Worm (Caenorhabditis elegans) whole organism, young adult: Measurements from ENCODE around the gene ZK354.9.
A peak's percentile ranks its signal among the peaks of the same experiment; 100 is the strongest.

Experiments used
- F10E7.11 ChIP-seq: sonication (generic microtip); optimal IDR thresholded peaks from 2 replicates; lab custom pipeline; 2017; ENCODE audit warnings: mild to moderate bottlenecking, missing genetic modification characterization, moderate library complexity, missing compliant biosample characterization
- F23B12.7 ChIP-seq: sonication (generic microtip); optimal IDR thresholded peaks from 2 replicates; lab custom pipeline; 2017; ENCODE audit warnings: missing genetic modification characterization, mild to moderate bottlenecking, missing compliant biosample characterization, antibody characterized with exemption, moderate library complexity; ENCODE audit not compliant: insufficient read depth
- F49E8.2 ChIP-seq: sonication (generic microtip); optimal IDR thresholded peaks from 3 replicates; lab custom pipeline; 2017; ENCODE audit warnings: missing genetic modification characterization, mild to moderate bottlenecking, missing compliant biosample characterization, antibody characterized with exemption, moderate library complexity; ENCODE audit not compliant: insufficient read depth
- F52B5.7 ChIP-seq: sonication (generic microtip); optimal IDR thresholded peaks from 2 replicates; lab custom pipeline; 2016; ENCODE audit warnings: mild to moderate bottlenecking, missing genetic modification characterization, missing compliant biosample characterization
- F57C9.4 ChIP-seq: sonication (generic microtip); optimal IDR thresholded peaks from 2 replicates; lab custom pipeline; 2017; ENCODE audit warnings: mild to moderate bottlenecking, missing genetic modification characterization, missing compliant biosample characterization
- K12H6.12 ChIP-seq: fragments of 200-800 bp; sonication (Bioruptor generic); optimal IDR thresholded peaks from 2 replicates; lab custom pipeline; 2018; ENCODE audit warnings: mild to moderate bottlenecking, missing genetic modification characterization, missing compliant biosample characterization
- T07F8.4 ChIP-seq: sonication (generic microtip); optimal IDR thresholded peaks from 2 replicates; lab custom pipeline; 2016; ENCODE audit warnings: mild to moderate bottlenecking, missing genetic modification characterization, moderate library complexity, missing compliant biosample characterization
- Y56A3A.18 ChIP-seq: fragments of 200-800 bp; sonication (Bioruptor generic); IDR thresholded peaks from 2 replicates; pipeline ENCODE4 v1.3.6; 2022; ENCODE audit warnings: missing genetic modification reagents, missing genetic modification characterization, missing compliant biosample characterization
- ZK185.1 ChIP-seq: sonication (generic microtip); optimal IDR thresholded peaks from 2 replicates; lab custom pipeline; 2016; ENCODE audit warnings: mild to moderate bottlenecking, missing genetic modification characterization, missing compliant biosample characterization; ENCODE audit not compliant: poor library complexity, severe bottlenecking
- ama-1 ChIP-seq, 3 experiments: fragments of 150-350 bp in 1 of 3; sonication (generic microtip) in 2 of 3; optimal IDR thresholded peaks; 2 replicates each; lab custom pipeline; 2014 to 2018; ENCODE audit warnings: missing biosample characterization in 2 of 3, missing genetic modification characterization in 2 of 3, missing genetic modification reagents in 2 of 3
- aptf-2 ChIP-seq: fragments of 200-800 bp; sonication (Bioruptor generic); conservative IDR thresholded peaks from 2 replicates; pipeline ENCODE4 v1.3.6; 2022; ENCODE audit warnings: missing genetic modification reagents, missing genetic modification characterization, missing compliant biosample characterization
- atf-7 ChIP-seq: sonication (generic microtip); optimal IDR thresholded peaks from 2 replicates; lab custom pipeline; 2017; ENCODE audit warnings: mild to moderate bottlenecking, missing genetic modification characterization, missing compliant biosample characterization
- attf-5 ChIP-seq: fragments of 200-800 bp; sonication (Bioruptor generic); optimal IDR thresholded peaks from 2 replicates; lab custom pipeline; 2018; ENCODE audit warnings: mild to moderate bottlenecking, missing genetic modification characterization, missing compliant biosample characterization
- bed-1 ChIP-seq: fragments of 200-800 bp; sonication (Bioruptor generic); IDR thresholded peaks from 2 replicates; pipeline ENCODE4 v1.3.6; 2022; ENCODE audit warnings: missing genetic modification reagents, missing genetic modification characterization, missing compliant biosample characterization
- cebp-1 ChIP-seq, 2 experiments: fragments of 200-800 bp in 1 of 2; sonication (Bioruptor generic) in 1 of 2; sonication (generic microtip) in 1 of 2; IDR thresholded peaks in 1 of 2; optimal IDR thresholded peaks in 1 of 2; 2 replicates each; pipeline versions ENCODE4 v1.3.6 to Lab custom; 2017 to 2022; ENCODE audit warnings: missing compliant biosample characterization in 2 of 2, missing genetic modification characterization in 2 of 2, mild to moderate bottlenecking in 1 of 2, missing genetic modification reagents in 1 of 2, moderate library complexity in 1 of 2
- ceh-58 ChIP-seq: fragments of 200-800 bp; sonication (Bioruptor generic); IDR thresholded peaks from 2 replicates; pipeline ENCODE4 v1.3.6; 2022; ENCODE audit warnings: missing genetic modification characterization, missing compliant biosample characterization
- dpl-1 ChIP-seq: fragments of 150-350 bp; optimal IDR thresholded peaks from 2 replicates; lab custom pipeline; 2014; ENCODE audit warnings: missing biosample characterization, missing genetic modification reagents, missing genetic modification characterization
- efl-1 ChIP-seq: fragments of 150-350 bp; optimal IDR thresholded peaks from 2 replicates; lab custom pipeline; 2014; ENCODE audit warnings: missing biosample characterization, missing genetic modification reagents, missing genetic modification characterization
- fkh-3 ChIP-seq: sonication (generic microtip); optimal IDR thresholded peaks from 2 replicates; lab custom pipeline; 2016; ENCODE audit warnings: mild to moderate bottlenecking, missing genetic modification characterization, missing compliant biosample characterization
- hlh-12 ChIP-seq: sonication (generic microtip); optimal IDR thresholded peaks from 2 replicates; lab custom pipeline; 2016; ENCODE audit warnings: missing genetic modification characterization, missing compliant biosample characterization
- hlh-26 ChIP-seq: fragments of 200-800 bp; sonication (Bioruptor generic); conservative IDR thresholded peaks from 2 replicates; pipeline ENCODE4 v1.3.6; 2022; ENCODE audit warnings: missing genetic modification reagents, missing genetic modification characterization, missing compliant biosample characterization
- hsf-1 ChIP-seq: fragments of 200-800 bp; sonication (Bioruptor generic); IDR thresholded peaks from 2 replicates; pipeline ENCODE4 v1.3.6; 2022; ENCODE audit warnings: missing genetic modification reagents, missing genetic modification characterization, missing compliant biosample characterization
- let-526 ChIP-seq: fragments of 200-800 bp; sonication (Bioruptor generic); IDR thresholded peaks from 2 replicates; pipeline ENCODE4 v1.3.6; 2022; ENCODE audit warnings: missing genetic modification reagents, missing genetic modification characterization, missing compliant biosample characterization
- lin-26 ChIP-seq: fragments of 200-800 bp; sonication (Bioruptor generic); IDR thresholded peaks from 2 replicates; pipeline ENCODE4 v1.3.6; 2022; ENCODE audit warnings: missing genetic modification reagents, missing genetic modification characterization, missing compliant biosample characterization
- lin-54 ChIP-seq: fragments of 200-800 bp; sonication (Bioruptor generic); optimal IDR thresholded peaks from 2 replicates; lab custom pipeline; 2018; ENCODE audit warnings: mild to moderate bottlenecking, missing genetic modification characterization, missing compliant biosample characterization
- lir-1 ChIP-seq: fragments of 200-800 bp; sonication (Bioruptor generic); conservative IDR thresholded peaks from 2 replicates; pipeline ENCODE4 v1.3.6; 2022; ENCODE audit warnings: missing genetic modification reagents, missing genetic modification characterization, missing compliant biosample characterization
- lsl-1 ChIP-seq: fragments of 200-800 bp; sonication (Bioruptor generic); optimal IDR thresholded peaks from 2 replicates; lab custom pipeline; 2018; ENCODE audit warnings: mild to moderate bottlenecking, missing genetic modification characterization, moderate library complexity, missing compliant biosample characterization
- madf-8 ChIP-seq: fragments of 200-800 bp; sonication (Bioruptor generic); conservative IDR thresholded peaks from 2 replicates; pipeline ENCODE4 v1.3.6; 2022; ENCODE audit warnings: missing genetic modification reagents, missing genetic modification characterization, missing compliant biosample characterization
- nfya-2 ChIP-seq: fragments of 200-800 bp; sonication (Bioruptor generic); IDR thresholded peaks from 2 replicates; pipeline ENCODE4 v1.3.6; 2022; ENCODE audit warnings: missing genetic modification reagents, missing genetic modification characterization, missing compliant biosample characterization
- nfyb-1 ChIP-seq: fragments of 200-800 bp; sonication (Bioruptor generic); IDR thresholded peaks from 2 replicates; pipeline ENCODE4 v1.3.6; 2022; ENCODE audit warnings: missing genetic modification reagents, missing genetic modification characterization, missing compliant biosample characterization
- pbrm-1 ChIP-seq: fragments of 200-800 bp; sonication (Bioruptor generic); IDR thresholded peaks from 2 replicates; pipeline ENCODE4 v1.3.6; 2022; ENCODE audit warnings: missing genetic modification reagents, missing genetic modification characterization, missing compliant biosample characterization
- pha-4 ChIP-seq: fragments of 150-350 bp; sonication (generic microtip); optimal IDR thresholded peaks from 2 replicates; lab custom pipeline; 2014; ENCODE audit warnings: missing biosample characterization, missing genetic modification reagents, missing genetic modification characterization
- rec-8 ChIP-seq, 2 experiments: sonication (generic microtip); optimal IDR thresholded peaks; 2 replicates each; lab custom pipeline; 2016; ENCODE audit warnings: mild to moderate bottlenecking in 2 of 2, missing genetic modification characterization in 2 of 2, missing genetic modification reagents in 2 of 2, missing genotype in 2 of 2, missing biosample characterization in 1 of 2, missing compliant biosample characterization in 1 of 2, moderate library complexity in 1 of 2
- snpc-1.3 ChIP-seq: sonication (generic microtip); optimal IDR thresholded peaks from 2 replicates; lab custom pipeline; 2017; ENCODE audit warnings: missing genetic modification characterization, mild to moderate bottlenecking, missing compliant biosample characterization, antibody characterized with exemption, moderate library complexity, missing genotype, missing genetic modification reagents; ENCODE audit not compliant: insufficient read depth
- snpc-4 ChIP-seq, 5 experiments: fragments of 150-350 bp in 1 of 5; sonication (generic microtip) in 4 of 5; optimal IDR thresholded peaks; 2 replicates each; lab custom pipeline; 2014 to 2018; ENCODE audit warnings: missing genetic modification characterization in 5 of 5, missing biosample characterization in 3 of 5, antibody characterized with exemption in 2 of 5, mild to moderate bottlenecking in 2 of 5, missing compliant biosample characterization in 2 of 5, missing genotype in 2 of 5, moderate library complexity in 2 of 5, missing genetic modification reagents in 1 of 5
- tbp1 ChIP-seq: fragments of 200-800 bp; sonication (Bioruptor generic); optimal IDR thresholded peaks from 2 replicates; lab custom pipeline; 2018; ENCODE audit warnings: mild to moderate bottlenecking, missing genetic modification characterization, missing compliant biosample characterization
- unc-130 ChIP-seq: sonication (generic microtip); optimal IDR thresholded peaks from 2 replicates; lab custom pipeline; 2016; ENCODE audit warnings: missing genetic modification reagents, missing genetic modification characterization, missing compliant biosample characterization
- ztf-22 ChIP-seq: fragments of 200-800 bp; sonication (Bioruptor generic); optimal IDR thresholded peaks from 2 replicates; lab custom pipeline; 2018; ENCODE audit warnings: mild to moderate bottlenecking, missing genetic modification characterization, moderate library complexity, missing compliant biosample characterization
- ztf-28 ChIP-seq: fragments of 200-800 bp; sonication (Bioruptor generic); IDR thresholded peaks from 2 replicates; pipeline ENCODE4 v1.3.6; 2022; ENCODE audit warnings: missing genetic modification reagents, missing genetic modification characterization, missing compliant biosample characterization

Gene ZK354.9

DNA sequence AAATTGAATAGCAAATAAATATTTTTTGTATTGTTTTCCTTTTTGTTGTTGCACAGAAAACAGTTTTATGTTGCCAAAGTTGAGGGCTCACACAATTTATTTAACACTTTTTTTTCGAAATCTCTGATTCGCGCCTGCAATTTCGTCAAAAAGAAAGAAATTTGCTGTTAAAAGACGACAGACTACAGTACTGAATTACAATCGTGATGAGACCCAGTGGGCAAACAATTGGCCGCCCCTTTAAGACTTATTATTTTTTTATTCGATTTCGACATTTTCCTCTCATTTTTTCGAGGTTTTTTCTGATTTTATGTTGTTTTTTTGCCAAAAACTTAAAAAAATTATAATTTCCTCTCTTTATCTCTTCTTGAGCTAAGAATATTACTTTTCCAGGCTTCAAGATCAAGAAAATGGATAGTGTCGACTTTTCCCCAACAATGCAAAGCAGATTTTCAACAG, 33.8 kb downstream of the ZK354.9 start, which contains the start of gene slfl-4 (continued):
- TF ChIP-seq lsl-1: peak; percentile 80
- no peak for TF ChIP-seq K12H6.12
- no peak for TF ChIP-seq atf-7 (tag; lab: Kevin White, UChicago)
- TF ChIP-seq lin-26: no peak
- peak; percentile 59 for TF ChIP-seq madf-8 (GFP tag; lab: Robert Waterston, UW)
- TF ChIP-seq F52B5.7 (tag; lab: Kevin White, UChicago): no peak
- no peak for TF ChIP-seq Y56A3A.18 (GFP tag; lab: Robert Waterston, UW)
- TF ChIP-seq F23B12.7 (tag; lab: Kevin White, UChicago): no peak
- TF ChIP-seq F57C9.4 (tag; lab: Kevin White, UChicago): no peak
- TF ChIP-seq ztf-22 (GFP tag; lab: Kevin White, UChicago): no peak

DNA sequence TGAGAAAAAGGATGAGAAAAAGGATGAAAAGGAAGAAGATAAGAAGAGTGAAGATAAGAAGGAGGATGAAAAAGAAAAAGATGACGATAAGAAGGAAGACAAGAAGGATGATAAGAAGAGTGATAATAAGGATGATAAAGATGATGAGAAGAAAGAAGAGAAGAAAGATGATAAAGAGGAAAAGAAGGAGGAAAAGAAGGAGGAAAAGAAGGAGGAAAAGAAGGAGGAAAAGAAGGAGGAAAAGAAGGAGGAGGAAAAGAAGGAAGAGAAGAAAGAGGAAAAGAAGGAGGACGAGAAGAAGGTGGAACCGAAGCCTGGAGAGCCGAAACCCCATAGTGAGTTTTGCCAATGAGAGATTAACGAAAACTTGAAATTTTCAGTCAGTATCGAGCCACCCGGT, 34.6 kb downstream of the ZK354.9 start:
- TF ChIP-seq F49E8.2 (tag; lab: Kevin White, UChicago): no peak
- TF ChIP-seq lin-54 (GFP tag; lab: Kevin White, UChicago): no peak
- TF ChIP-seq T07F8.4 (tag; lab: Kevin White, UChicago): no peak
- no peak for TF ChIP-seq dpl-1 (GFP tag; lab: Kevin White, UChicago)
- no peak for TF ChIP-seq fkh-3
- TF ChIP-seq efl-1 (GFP tag; lab: Kevin White, UChicago): no peak
- TF ChIP-seq F10E7.11 (tag; lab: Kevin White, UChicago): no peak
- TF ChIP-seq tbp1: no peak
- no peak for TF ChIP-seq ceh-58 (GFP tag; lab: Robert Waterston, UW)
- no peak for TF ChIP-seq lir-1
- no peak for TF ChIP-seq cebp-1 (GFP tag; IDR thresholded peaks at IDR 0.05; lab: Robert Waterston, UW)
- no peak for TF ChIP-seq cebp-1 (tag; optimal IDR thresholded peaks at IDR 0.05; lab: Kevin White, UChicago)
- no peak for TF ChIP-seq ztf-28
- no peak for TF ChIP-seq attf-5 (GFP tag; lab: Kevin White, UChicago)
- TF ChIP-seq unc-130: no peak
- TF ChIP-seq, all 124 proteins: peak for 0

DNA sequence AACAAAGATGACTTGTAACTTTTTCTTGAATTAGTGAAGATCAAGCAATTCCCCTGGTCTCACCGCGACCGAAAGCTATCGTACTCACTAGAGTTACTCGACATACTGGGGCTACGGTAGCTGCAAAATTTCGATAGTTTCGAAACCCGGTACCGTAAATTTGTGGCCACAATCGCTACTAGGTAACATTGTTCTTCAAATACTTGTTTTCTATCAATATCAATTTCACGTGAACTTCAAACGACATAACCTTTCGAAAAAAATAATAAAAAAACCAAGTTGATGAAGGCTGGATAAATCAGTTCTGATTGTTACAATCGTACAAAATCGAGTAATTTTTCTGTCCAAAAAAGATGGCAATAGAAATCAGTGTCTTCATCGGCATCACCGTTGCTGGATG, 35.4 kb downstream of the ZK354.9 start, which contains the start of gene F36H12.3:
Gene F36H12.3, plus strand, starts transcription at position 301 of the 400 bp plus-strand sequence.
- no peak for TF ChIP-seq ama-1 (optimal IDR thresholded peaks at IDR 0.05; lab: Kevin White, UChicago)
- no peak for TF ChIP-seq ama-1 (GFP tag; optimal IDR thresholded peaks at IDR 0.05; lab: Kevin White, UChicago)
- TF ChIP-seq ztf-22 (GFP tag; lab: Kevin White, UChicago): no peak
- TF ChIP-seq cebp-1 (GFP tag; IDR thresholded peaks at IDR 0.05; lab: Robert Waterston, UW): no peak
- TF ChIP-seq cebp-1 (tag; optimal IDR thresholded peaks at IDR 0.05; lab: Kevin White, UChicago): no peak
- no peak for TF ChIP-seq pha-4 (tag; lab: Kevin White, UChicago)
- TF ChIP-seq bed-1: no peak
- no peak for TF ChIP-seq hlh-12 (tag; lab: Kevin White, UChicago)
- no peak for TF ChIP-seq nfya-2 (GFP tag; lab: Robert Waterston, UW)
- TF ChIP-seq nfyb-1: no peak
- TF ChIP-seq ZK185.1 (tag; lab: Kevin White, UChicago): no peak
- TF ChIP-seq aptf-2 (GFP tag; lab: Robert Waterston, UW): no peak
- no peak for TF ChIP-seq let-526 (GFP tag; lab: Robert Waterston, UW)
- TF ChIP-seq lin-26: no peak
- TF ChIP-seq hsf-1 (GFP tag; lab: Robert Waterston, UW): no peak
- no peak for TF ChIP-seq atf-7 (tag; lab: Kevin White, UChicago)
- TF ChIP-seq rec-8 (tag; optimal IDR thresholded peaks at IDR 0.05; lab: Kevin White, UChicago): no peak
- TF ChIP-seq snpc-1.3 (tag; lab: Kevin White, UChicago): no peak
- no peak for TF ChIP-seq dpl-1 (GFP tag; lab: Kevin White, UChicago)
- no peak for TF ChIP-seq hlh-26
- TF ChIP-seq pbrm-1 (GFP tag; lab: Robert Waterston, UW): no peak
- TF ChIP-seq snpc-4 (GFP tag; optimal IDR thresholded peaks at IDR 0.05; lab: Kevin White, UChicago): no peak
- TF ChIP-seq snpc-4 (tag; optimal IDR thresholded peaks at IDR 0.05; lab: Kevin White, UChicago): no peak
